Worm (Caenorhabditis elegans): ENCODE results near the gene C52E2.5.
"Not testable (repeated sequence)": the region's sequence is repeated elsewhere in the genome, so short reads cannot be mapped to it uniquely, and the experiment has no call there.

DNA sequence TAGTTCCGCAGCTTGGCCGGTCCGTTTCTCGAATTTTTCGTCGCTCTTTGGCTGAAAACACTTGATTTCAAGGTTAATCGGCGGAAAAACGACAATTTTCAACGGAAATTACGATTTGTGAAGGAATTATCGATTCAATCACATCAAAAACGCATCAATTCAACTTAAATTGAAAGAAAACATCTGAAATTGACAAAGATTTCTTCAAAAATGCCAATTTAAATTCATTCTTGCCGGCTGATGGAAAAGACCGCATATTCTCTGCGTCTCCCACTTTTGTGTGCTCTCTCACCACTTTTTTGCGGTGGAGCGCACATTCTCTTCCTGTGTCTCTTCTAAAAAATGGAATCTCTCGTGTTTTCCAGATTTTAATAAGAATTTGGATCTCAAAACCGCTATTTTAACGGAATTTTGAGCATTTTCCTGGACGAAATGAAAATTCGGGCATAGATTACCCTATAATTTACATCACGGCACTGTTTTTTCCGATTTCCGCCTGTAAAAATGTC, 18.6 kb upstream of the C52E2.5 start, which contains the start of gene C16C4.18:
- TF ChIP-seq ama-1 (optimal IDR thresholded peaks at IDR 0.05); ets-7 (tag; optimal IDR thresholded peaks at IDR 0.05); tbx-37 (GFP tag; conservative IDR thresholded peaks at IDR 0.05); flt-1 (GFP tag; IDR thresholded peaks at IDR 0.05); sea-1 (GFP tag; conservative IDR thresholded peaks at IDR 0.05); hmg-4 (GFP tag; optimal IDR thresholded peaks at IDR 0.05); hnd-1 (tag; optimal IDR thresholded peaks at IDR 0.05); tbx-11 (GFP tag; IDR thresholded peaks at IDR 0.05); ceh-13 (GFP tag; optimal IDR thresholded peaks at IDR 0.05): not testable (repeated sequence)

All from whole organism, early embryonic.